Fruit fly (Drosophila melanogaster) whole organism, prepupa: ENCODE results near the gene CG8560.

Experiments used
- CG4318 ChIP-seq: fragments of 200-800 bp; sonication (Bioruptor generic); optimal IDR thresholded peaks from 3 replicates; lab custom pipeline; 2017; ENCODE audit warnings: missing biosample characterization, mild to moderate bottlenecking, missing genetic modification characterization
- Eip75B ChIP-seq: fragments of 200-800 bp; sonication (Bioruptor generic); optimal IDR thresholded peaks from 3 replicates; lab custom pipeline; 2016; ENCODE audit warnings: missing biosample characterization, missing genetic modification characterization
- Eip93F ChIP-seq: fragments of 200-800 bp; sonication (Bioruptor generic); optimal IDR thresholded peaks from 2 replicates; lab custom pipeline; 2016; ENCODE audit warnings: missing biosample characterization, mild to moderate bottlenecking, missing genetic modification characterization
- Sox14 ChIP-seq: fragments of 200-800 bp; sonication (Bioruptor generic); optimal IDR thresholded peaks from 3 replicates; lab custom pipeline; 2016; ENCODE audit warnings: missing biosample characterization, missing genetic modification characterization
- esn ChIP-seq: fragments of 200-800 bp; sonication (Bioruptor generic); optimal IDR thresholded peaks from 2 replicates; lab custom pipeline; 2016; ENCODE audit warnings: missing biosample characterization, mild to moderate bottlenecking, missing genetic modification characterization, moderate library complexity
- fkh ChIP-seq: fragments of 200-800 bp; sonication (Bioruptor generic); optimal IDR thresholded peaks from 3 replicates; lab custom pipeline; 2017; ENCODE audit warnings: missing biosample characterization, mild to moderate bottlenecking, missing genetic modification characterization, moderate library complexity

DNA sequence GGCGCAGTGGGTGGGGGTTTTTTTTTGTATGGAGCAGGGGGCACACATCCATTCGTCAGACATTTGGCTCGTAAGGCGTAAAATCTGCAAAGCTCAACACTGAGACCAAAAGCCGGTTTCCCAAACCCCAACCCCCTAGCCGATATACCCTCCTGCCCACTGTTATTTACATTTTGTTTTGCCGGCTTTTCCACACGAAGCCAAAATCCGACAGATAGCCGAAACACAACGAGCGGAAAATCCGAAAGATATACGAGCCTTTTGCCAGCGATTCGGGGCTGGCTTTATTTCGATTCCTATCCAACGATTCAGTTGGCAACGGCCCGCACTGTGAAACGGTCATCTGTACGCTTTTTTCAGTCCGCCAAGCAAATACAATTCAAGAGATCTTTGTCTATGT, 19.5 kb upstream of the CG8560 start, which contains the start of gene CG42458:
- no peak for TF ChIP-seq Sox14 (GFP tag; lab: Kevin White, UChicago)
- TF ChIP-seq Eip75B (GFP tag; lab: Kevin White, UChicago), result no peak
- TF ChIP-seq Eip93F (GFP tag; lab: Kevin White, UChicago), result no peak
- TF ChIP-seq esn (GFP tag; lab: Kevin White, UChicago), result no peak
- TF ChIP-seq CG4318 (GFP tag; lab: Kevin White, UChicago), result no peak
- TF ChIP-seq fkh (GFP tag; lab: Kevin White, UChicago), result peak; percentile 37
